Worm (Caenorhabditis elegans) whole organism, L2 larva: ENCODE data around the gene T09A5.15.

Source experiments
- ZK546.5 ChIP-seq: sonication (generic microtip); optimal IDR thresholded peaks from 2 replicates; lab custom pipeline; 2017; ENCODE audit warnings: missing biosample characterization, missing genetic modification characterization
- ama-1 ChIP-seq: fragments of 150-350 bp; optimal IDR thresholded peaks from 2 replicates; lab custom pipeline; 2018; ENCODE audit warnings: inconsistent platforms
- fos-1 ChIP-seq: fragments of 150-350 bp; optimal IDR thresholded peaks from 2 replicates; lab custom pipeline; 2014; ENCODE audit warnings: missing biosample characterization, missing genetic modification characterization
- lin-39 ChIP-seq: fragments of 150-350 bp; optimal IDR thresholded peaks from 2 replicates; lab custom pipeline; 2014; ENCODE audit warnings: missing biosample characterization, missing genetic modification reagents, missing genetic modification characterization
- nhr-237 ChIP-seq: fragments of 150-350 bp; optimal IDR thresholded peaks from 2 replicates; lab custom pipeline; 2014; ENCODE audit warnings: missing biosample characterization, missing genetic modification characterization
- unc-62 ChIP-seq: fragments of 150-350 bp; optimal IDR thresholded peaks from 2 replicates; lab custom pipeline; 2014; ENCODE audit warnings: missing biosample characterization, missing genetic modification reagents, missing genetic modification characterization

DNA sequence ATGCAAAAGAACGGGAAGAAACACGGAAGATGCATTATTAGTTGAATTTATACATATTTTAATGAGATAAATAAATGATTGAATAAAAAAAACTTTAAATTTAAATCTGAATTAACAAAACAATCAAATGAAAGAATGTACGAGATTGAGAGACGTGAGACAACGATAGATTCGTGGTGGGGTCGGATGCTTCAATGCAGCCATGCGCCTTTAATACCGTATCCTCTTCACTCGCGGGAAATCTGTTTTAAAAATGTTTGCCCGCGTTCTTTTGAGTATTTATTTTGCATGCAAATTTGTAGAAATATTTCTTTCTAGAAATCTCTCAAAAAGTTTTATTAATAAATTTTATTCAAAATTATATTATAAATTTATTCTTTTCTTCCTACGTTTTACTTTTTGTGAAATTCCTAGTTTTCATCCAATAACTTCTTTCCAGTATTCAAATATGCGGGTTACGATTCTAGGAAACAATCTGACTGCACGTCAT lies 22.7 kb downstream of the T09A5.15 start, which contains the start of gene perm-1:
- no peak for TF ChIP-seq ama-1 (lab: Kevin White, UChicago)
- no peak for TF ChIP-seq fos-1
- no peak for TF ChIP-seq nhr-237
- no peak for TF ChIP-seq ZK546.5 (tag; lab: Kevin White, UChicago)
- TF ChIP-seq lin-39 (tag; lab: Kevin White, UChicago), result no peak
- TF ChIP-seq unc-62 (GFP tag; lab: Kevin White, UChicago), result no peak
